Worm (Caenorhabditis elegans): ENCODE results near the gene F45G2.7.

- TF ChIP-seq unc-130 (GFP tag; optimal IDR thresholded peaks at IDR 0.05) (no peak), ZK546.5 (tag; optimal IDR thresholded peaks at IDR 0.05) (no peak), pha-4 (GFP tag; IDR thresholded peaks at IDR 0.05) (no peak), pha-4 (tag; optimal IDR thresholded peaks at IDR 0.05) (no peak), ztf-7 (tag; optimal IDR thresholded peaks at IDR 0.05) (no peak), ceh-62 (tag; optimal IDR thresholded peaks at IDR 0.05) (no peak), ceh-28 (tag; optimal IDR thresholded peaks at IDR 0.05) (no peak), nhr-41 (GFP tag; IDR thresholded peaks at IDR 0.05) (no peak), mdt-29 (GFP tag; IDR thresholded peaks at IDR 0.05) (no peak), skn-1 (tag; optimal IDR thresholded peaks at IDR 0.05) (no peak), lin-39 (tag; optimal IDR thresholded peaks at IDR 0.05) (no peak), lin-15B (tag; optimal IDR thresholded peaks at IDR 0.05) (no peak), nhr-76 (tag; optimal IDR thresholded peaks at IDR 0.05) (no peak), ces-1 (GFP tag; optimal IDR thresholded peaks at IDR 0.05) (no peak), unc-39 (tag; optimal IDR thresholded peaks at IDR 0.05) (no peak)
Measured at ce11 chrIII:13388621-13389020, 45.7 kb downstream of the F45G2.7 start.

Measured in whole organism, L4 larva.